Fruit fly (Drosophila melanogaster) whole organism, embryonic: ENCODE measurements around the gene CG11593.
A peak's percentile ranks its signal among the peaks of the same experiment; 100 is the strongest.

Source experiments
- Ada2b ChIP-seq: fragments of 200-800 bp; sonication (Bioruptor generic); IDR thresholded peaks from 2 replicates; pipeline ENCODE4 v1.3.6; 2022; ENCODE audit warnings: missing biosample characterization, missing genetic modification characterization
- Antp ChIP-seq: fragments of 200-800 bp; sonication (Bioruptor generic); optimal IDR thresholded peaks from 3 replicates; lab custom pipeline; 2016; ENCODE audit warnings: missing biosample characterization, missing genetic modification characterization
- BEAF-32 ChIP-seq: fragments of 200-800 bp; sonication (Bioruptor generic); optimal IDR thresholded peaks from 3 replicates; lab custom pipeline; 2017; ENCODE audit warnings: missing biosample characterization, missing genetic modification characterization, mild to moderate bottlenecking, moderate library complexity, missing genetic modification reagents
- CG10209 ChIP-seq: fragments of 200-800 bp; sonication (Bioruptor generic); optimal IDR thresholded peaks from 3 replicates; lab custom pipeline; 2017; ENCODE audit warnings: missing biosample characterization, mild to moderate bottlenecking, missing genetic modification characterization, missing genetic modification reagents
- CG1024 ChIP-seq: fragments of 200-800 bp; sonication (Bioruptor generic); IDR thresholded peaks from 2 replicates; pipeline ENCODE4 v1.3.6; 2022; ENCODE audit warnings: missing biosample characterization, missing genetic modification characterization
- CG10543 ChIP-seq: fragments of 200-800 bp; sonication (Bioruptor generic); optimal IDR thresholded peaks from 3 replicates; lab custom pipeline; 2017; ENCODE audit warnings: missing biosample characterization, mild to moderate bottlenecking, missing genetic modification characterization, moderate library complexity
- CG11398 ChIP-seq: fragments of 200-800 bp; sonication (Bioruptor generic); optimal IDR thresholded peaks from 2 replicates; lab custom pipeline; 2016; ENCODE audit warnings: missing biosample characterization, missing genetic modification characterization
- CG11723 ChIP-seq: fragments of 200-800 bp; sonication (Bioruptor generic); optimal IDR thresholded peaks from 2 replicates; lab custom pipeline; 2017; ENCODE audit warnings: missing biosample characterization, mild to moderate bottlenecking, missing genetic modification characterization
- CG14667 ChIP-seq: fragments of 200-800 bp; sonication (Bioruptor generic); IDR thresholded peaks from 2 replicates; pipeline ENCODE4 v1.3.6; 2022; ENCODE audit warnings: missing biosample characterization, missing genetic modification characterization
- CG17829 ChIP-seq: fragments of 200-800 bp; optimal IDR thresholded peaks from 2 replicates; lab custom pipeline; 2019; ENCODE audit warnings: missing biosample characterization, mild to moderate bottlenecking, missing genetic modification characterization, moderate library complexity
- CG18599 ChIP-seq: fragments of 200-800 bp; sonication (Bioruptor generic); optimal IDR thresholded peaks from 3 replicates; lab custom pipeline; 2017; ENCODE audit warnings: missing biosample characterization, missing genetic modification characterization, mild to moderate bottlenecking, moderate library complexity, missing genetic modification reagents
- CG2116 ChIP-seq: fragments of 200-800 bp; sonication (Bioruptor generic); optimal IDR thresholded peaks from 3 replicates; lab custom pipeline; 2018; ENCODE audit warnings: missing biosample characterization, mild to moderate bottlenecking, missing genetic modification characterization
- CG30431 ChIP-seq: fragments of 200-800 bp; sonication (Bioruptor generic); optimal IDR thresholded peaks from 2 replicates; lab custom pipeline; 2017; ENCODE audit warnings: missing biosample characterization, missing genetic modification characterization
- CG31224 ChIP-seq: fragments of 200-800 bp; sonication (Bioruptor generic); IDR thresholded peaks from 2 replicates; pipeline ENCODE4 v1.3.6; 2022; ENCODE audit warnings: missing biosample characterization, missing genetic modification characterization
- CG3838 ChIP-seq: fragments of 200-800 bp; sonication (Bioruptor generic); optimal IDR thresholded peaks from 3 replicates; lab custom pipeline; 2016; ENCODE audit warnings: missing biosample characterization, missing genetic modification characterization
- CG42726 ChIP-seq: fragments of 200-800 bp; sonication (Bioruptor generic); IDR thresholded peaks from 2 replicates; pipeline ENCODE4 v1.3.6; 2022; ENCODE audit warnings: missing biosample characterization, missing genetic modification characterization; ENCODE audit not compliant: partially characterized antibody
- CG4360 ChIP-seq: fragments of 200-800 bp; sonication (Bioruptor generic); IDR thresholded peaks from 2 replicates; pipeline ENCODE4 v1.3.6; 2022; ENCODE audit warnings: missing biosample characterization, missing genetic modification characterization
- CG4730 ChIP-seq: fragments of 200-800 bp; sonication (Bioruptor generic); IDR thresholded peaks from 2 replicates; pipeline ENCODE4 v1.3.6; 2022; ENCODE audit warnings: missing biosample characterization, missing genetic modification characterization
- CG7271 ChIP-seq: fragments of 200-800 bp; sonication (Bioruptor generic); optimal IDR thresholded peaks from 2 replicates; lab custom pipeline; 2018; ENCODE audit warnings: missing biosample characterization, mild to moderate bottlenecking, missing genetic modification characterization, moderate library complexity
- CG8478 ChIP-seq: fragments of >200 bp; optimal IDR thresholded peaks from 2 replicates; lab custom pipeline; 2018
- CG8944 ChIP-seq: fragments of 200-800 bp; sonication (Bioruptor generic); optimal IDR thresholded peaks from 3 replicates; lab custom pipeline; 2016; ENCODE audit warnings: missing biosample characterization, missing genetic modification characterization
- CHES-1-like ChIP-seq: fragments of 200-800 bp; sonication (Bioruptor generic); optimal IDR thresholded peaks from 2 replicates; lab custom pipeline; 2016; ENCODE audit warnings: missing biosample characterization, missing genetic modification characterization
- Dp ChIP-seq: fragments of 200-800 bp; sonication (Bioruptor generic); optimal IDR thresholded peaks from 2 replicates; lab custom pipeline; 2018; ENCODE audit warnings: missing biosample characterization, mild to moderate bottlenecking, missing genetic modification characterization, moderate library complexity
- Drgx ChIP-seq: fragments of 200-800 bp; sonication (Bioruptor generic); IDR thresholded peaks from 2 replicates; pipeline ENCODE4 v1.3.6; 2022; ENCODE audit warnings: missing biosample characterization, missing genetic modification characterization
- Eip74EF ChIP-seq, 2 experiments: fragments of 200-800 bp in 1 of 2; fragments of >200 bp in 1 of 2; sonication (Bioruptor generic) in 1 of 2; optimal IDR thresholded peaks; 2 replicates each; lab custom pipeline; 2017 to 2019; ENCODE audit warnings: missing biosample characterization in 2 of 2, missing genetic modification characterization in 2 of 2, mild to moderate bottlenecking in 1 of 2, moderate library complexity in 1 of 2
- Hmr ChIP-seq: fragments of 200-800 bp; sonication (Bioruptor generic); optimal IDR thresholded peaks from 3 replicates; lab custom pipeline; 2017; ENCODE audit warnings: mild to moderate bottlenecking, missing biosample characterization, missing genetic modification reagents, missing genetic modification characterization
- Lhr ChIP-seq: fragments of 200-800 bp; sonication (Bioruptor generic); optimal IDR thresholded peaks from 3 replicates; lab custom pipeline; 2017; ENCODE audit warnings: mild to moderate bottlenecking, missing biosample characterization, missing genetic modification reagents, missing genetic modification characterization
- Meics ChIP-seq: fragments of 200-800 bp; sonication (Bioruptor generic); optimal IDR thresholded peaks from 2 replicates; lab custom pipeline; 2017; ENCODE audit warnings: missing biosample characterization, mild to moderate bottlenecking, missing genetic modification characterization
- NK7.1 ChIP-seq: fragments of 200-800 bp; sonication (Bioruptor generic); optimal IDR thresholded peaks from 3 replicates; lab custom pipeline; 2016; ENCODE audit warnings: missing biosample characterization, missing genetic modification characterization
- Sry-β ChIP-seq: fragments of 200-800 bp; sonication (Bioruptor generic); optimal IDR thresholded peaks from 2 replicates; lab custom pipeline; 2018; ENCODE audit warnings: missing biosample characterization, mild to moderate bottlenecking, missing genetic modification characterization, moderate library complexity
- ara ChIP-seq: fragments of 200-800 bp; sonication (Bioruptor generic); IDR thresholded peaks from 2 replicates; pipeline ENCODE4 v1.3.6; 2022; ENCODE audit warnings: missing biosample characterization, missing genetic modification characterization
- dm ChIP-seq: fragments of 200-800 bp; sonication (Bioruptor generic); optimal IDR thresholded peaks from 3 replicates; lab custom pipeline; 2016; ENCODE audit warnings: missing biosample characterization, missing genetic modification characterization
- dpn ChIP-seq, 2 experiments: fragments of 200-800 bp; sonication (Bioruptor generic); optimal IDR thresholded peaks; 3 replicates each; lab custom pipeline; 2016; ENCODE audit warnings: missing biosample characterization in 2 of 2, missing genetic modification characterization in 2 of 2
- grau ChIP-seq: fragments of 200-800 bp; optimal IDR thresholded peaks from 3 replicates; lab custom pipeline; 2019; ENCODE audit warnings: missing biosample characterization, mild to moderate bottlenecking, missing genetic modification characterization, moderate library complexity
- insv ChIP-seq, 2 experiments: fragments of 200-800 bp; sonication (Bioruptor generic); optimal IDR thresholded peaks; 3 replicates each; lab custom pipeline; 2016 to 2018; ENCODE audit warnings: missing biosample characterization in 2 of 2, missing genetic modification characterization in 2 of 2
- mam ChIP-seq: fragments of 200-800 bp; sonication (Bioruptor generic); optimal IDR thresholded peaks from 3 replicates; lab custom pipeline; 2016; ENCODE audit warnings: missing biosample characterization, missing genetic modification characterization
- mirr ChIP-seq: fragments of 200-800 bp; sonication (Bioruptor generic); optimal IDR thresholded peaks from 3 replicates; lab custom pipeline; 2018; ENCODE audit warnings: missing biosample characterization, mild to moderate bottlenecking, missing genetic modification characterization
- pfk ChIP-seq: fragments of 200-800 bp; sonication (Bioruptor generic); optimal IDR thresholded peaks from 2 replicates; lab custom pipeline; 2018; ENCODE audit warnings: missing biosample characterization, mild to moderate bottlenecking, missing genetic modification characterization, moderate library complexity
- phol ChIP-seq: fragments of 200-800 bp; sonication (Bioruptor generic); optimal IDR thresholded peaks from 3 replicates; lab custom pipeline; 2018; ENCODE audit warnings: missing biosample characterization, mild to moderate bottlenecking, missing genetic modification characterization, moderate library complexity
- sc ChIP-seq, 3 experiments: fragments of >200 bp in 2 of 3; fragments of 200-800 bp in 1 of 3; sonication (Bioruptor generic) in 1 of 3; optimal IDR thresholded peaks; 2 replicates in 2 of 3; 3 replicates in 1 of 3; lab custom pipeline; 2017; ENCODE audit warnings: mild to moderate bottlenecking in 1 of 3, missing biosample characterization in 1 of 3, missing genetic modification characterization in 1 of 3, missing genetic modification reagents in 1 of 3
- sd ChIP-seq: fragments of 200-800 bp; sonication (Bioruptor generic); optimal IDR thresholded peaks from 3 replicates; lab custom pipeline; 2018; ENCODE audit warnings: missing biosample characterization, mild to moderate bottlenecking, missing genetic modification characterization, moderate library complexity
- sens ChIP-seq: fragments of 200-800 bp; sonication (Bioruptor generic); peaks from one replicate; lab custom pipeline; 2016; ENCODE audit warnings: missing biosample characterization, missing genetic modification characterization
- slp2 ChIP-seq: fragments of 200-800 bp; sonication (Bioruptor generic); optimal IDR thresholded peaks from 2 replicates; lab custom pipeline; 2016; ENCODE audit warnings: missing biosample characterization, missing genetic modification characterization
- tio ChIP-seq: fragments of 200-800 bp; sonication (Bioruptor generic); optimal IDR thresholded peaks from 2 replicates; lab custom pipeline; 2017; ENCODE audit warnings: missing biosample characterization, missing genetic modification characterization, inconsistent platforms
- trh ChIP-seq: fragments of 200-800 bp; sonication (Bioruptor generic); optimal IDR thresholded peaks from 2 replicates; lab custom pipeline; 2016; ENCODE audit warnings: missing biosample characterization, missing genetic modification characterization
- ttk ChIP-seq: fragments of 200-800 bp; sonication (Bioruptor generic); IDR thresholded peaks from 2 replicates; pipeline ENCODE4 v2.1.2; 2022; ENCODE audit warnings: missing biosample characterization, missing genetic modification characterization
- usp ChIP-seq: fragments of >200 bp; optimal IDR thresholded peaks from 2 replicates; lab custom pipeline; 2017; ENCODE audit warnings: missing biosample characterization, missing genetic modification characterization
- wdn ChIP-seq: fragments of 200-800 bp; sonication (Bioruptor generic); IDR thresholded peaks from 2 replicates; pipeline ENCODE4 v1.3.6; 2022; ENCODE audit warnings: missing biosample characterization, missing genetic modification characterization
- z ChIP-seq: fragments of 200-800 bp; sonication (Bioruptor generic); IDR thresholded peaks from 3 replicates; pipeline ENCODE4 v1.3.6; 2022; ENCODE audit warnings: missing biosample characterization, missing genetic modification characterization
- zf30C ChIP-seq: fragments of 200-800 bp; sonication (Bioruptor generic); optimal IDR thresholded peaks from 3 replicates; lab custom pipeline; 2018; ENCODE audit warnings: missing biosample characterization, mild to moderate bottlenecking, missing genetic modification characterization

CG11593 gene

DNA sequence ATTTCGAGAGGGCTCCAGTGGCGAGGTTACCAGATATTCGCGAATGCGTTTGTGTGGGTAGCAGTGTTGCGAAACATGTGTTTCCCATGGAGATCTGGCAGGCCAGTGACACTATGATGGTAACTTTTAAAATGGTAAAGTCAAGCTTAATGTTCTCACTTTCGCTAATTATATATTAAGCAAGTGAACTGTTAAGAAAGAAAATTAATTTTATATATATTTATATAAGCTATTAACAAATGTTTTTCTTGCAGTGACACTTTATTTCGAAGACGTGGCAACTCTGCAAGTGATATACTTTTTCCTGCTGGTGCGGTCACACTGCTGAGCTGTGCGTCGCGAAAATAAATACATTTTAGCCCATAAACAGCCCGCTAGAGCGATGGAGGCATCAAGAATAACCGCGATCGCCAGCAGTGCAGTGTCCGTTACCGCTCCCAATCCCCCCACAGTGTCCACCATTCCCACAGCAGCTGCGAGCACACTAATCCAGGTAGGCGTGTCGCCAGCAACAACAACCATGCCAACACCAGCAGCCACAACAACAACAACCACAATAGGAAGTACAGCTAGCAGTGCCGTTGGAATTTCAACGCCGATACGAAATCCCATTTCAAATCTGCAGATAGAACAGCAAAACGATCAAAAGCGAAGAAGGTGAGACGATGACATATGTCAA, at the start of gene CG11593, which contains the start of gene Rcd5:
TSS of gene CG11593 (minus strand) at position 236 of the 679 bp plus-strand sequence.
TSS of gene Rcd5 (plus strand) at position 283 of the 679 bp plus-strand sequence.
- TF ChIP-seq tio (GFP tag; lab: Kevin White, UChicago) (peak; percentile 47), pfk (GFP tag; lab: Kevin White, UChicago) (no peak), CHES-1-like (peak; percentile 9), CG1024 (GFP tag; lab: Robert Waterston, UW) (no peak), mam (peak; percentile 46), CG2116 (GFP tag; lab: Kevin White, UChicago) (peak; percentile 70), CG8478 (lab: Kevin White, UChicago) (no peak), CG18599 (GFP tag; lab: Kevin White, UChicago) (peak; percentile 53), BEAF-32 (GFP tag; lab: Kevin White, UChicago) (peak; percentile 44), CG17829 (peak; percentile 79), sc (optimal IDR thresholded peaks at IDR 0.05; lab: Kevin White, UChicago) (no peak), sc (GFP tag; optimal IDR thresholded peaks at IDR 0.05; lab: Kevin White, UChicago) (peak; percentile 31), CG14667 (GFP tag; lab: Robert Waterston, UW) (peak; percentile 83), CG4730 (GFP tag; lab: Robert Waterston, UW) (peak; percentile 72), CG10543 (GFP tag; lab: Kevin White, UChicago) (no peak), slp2 (GFP tag; lab: Kevin White, UChicago) (peak; percentile 9), Meics (peak; percentile 58), CG31224 (GFP tag; lab: Robert Waterston, UW) (peak; percentile 75), z (GFP tag; lab: Robert Waterston, UW) (no peak), zf30C (GFP tag; lab: Kevin White, UChicago) (peak; percentile 10), CG11723 (GFP tag; lab: Kevin White, UChicago) (no peak), Dp (GFP tag; lab: Kevin White, UChicago) (peak; percentile 39), grau (tag; lab: Kevin White, UChicago) (peak; percentile 71), CG42726 (GFP tag; lab: Robert Waterston, UW) (no peak), CG10209 (GFP tag; lab: Kevin White, UChicago) (peak; percentile 65), trh (GFP tag; lab: Kevin White, UChicago) (peak; percentile 29), insv (GFP tag; optimal IDR thresholded peaks at IDR 0.05; lab: Kevin White, UChicago) (peak in 1 of 2 experiments; percentile 19), Antp (peak; percentile 38), ttk (GFP tag; lab: Robert Waterston, UW) (peak; percentile 80), Lhr (peak; percentile 81), CG30431 (peak; percentile 66), CG3838 (no peak), NK7.1 (no peak), mirr (GFP tag; lab: Kevin White, UChicago) (no peak), CG8944 (GFP tag; lab: Kevin White, UChicago) (peak; percentile 6), dpn (GFP tag; optimal IDR thresholded peaks at IDR 0.05; lab: Kevin White, UChicago) (peak; percentile 32 to 79), Sry-β (peak; percentile 36), CG7271 (tag; lab: Kevin White, UChicago) (peak; percentile 61), phol (tag; lab: Kevin White, UChicago) (peak; percentile 87), usp (GFP tag; lab: Kevin White, UChicago) (no peak), CG11398 (GFP tag; lab: Kevin White, UChicago) (no peak), Ada2b (GFP tag; lab: Robert Waterston, UW) (peak; percentile 73), Hmr (GFP tag; lab: Kevin White, UChicago) (peak; percentile 80), Drgx (GFP tag; lab: Robert Waterston, UW) (no peak), ara (GFP tag; lab: Robert Waterston, UW) (peak; percentile 73), sd (tag; lab: Kevin White, UChicago) (no peak), Eip74EF (GFP tag; optimal IDR thresholded peaks at IDR 0.05; lab: Kevin White, UChicago) (no peak), dm (GFP tag; lab: Kevin White, UChicago) (peak; percentile 38), CG4360 (peak; percentile 100), wdn (GFP tag; lab: Robert Waterston, UW) (peak; percentile 81), sens (peak; percentile 73)
